Worm (Caenorhabditis elegans) whole organism, midembryonic: ENCODE results near the gene srh-274.
"Not testable (repeated sequence)": the region's sequence is repeated elsewhere in the genome, so short reads cannot be mapped to it uniquely, and the experiment has no call there.

Experiments
- T22C8.4 ChIP-seq: fragments of 200-800 bp; sonication (Bioruptor generic); IDR thresholded peaks from 2 replicates; pipeline ENCODE4 v1.3.6; 2022; ENCODE audit warnings: missing genetic modification characterization, missing compliant biosample characterization
- cog-1 ChIP-seq: sonication (generic microtip); optimal IDR thresholded peaks from 2 replicates; lab custom pipeline; 2016; ENCODE audit warnings: missing genetic modification characterization, missing compliant biosample characterization
- flt-1 ChIP-seq: fragments of 200-800 bp; sonication (Bioruptor generic); IDR thresholded peaks from 2 replicates; pipeline ENCODE4 v1.3.6; 2022; ENCODE audit warnings: missing genetic modification characterization, missing compliant biosample characterization
- klf-2 ChIP-seq: fragments of 200-800 bp; sonication (Bioruptor generic); conservative IDR thresholded peaks from 2 replicates; pipeline ENCODE4 v1.3.6; 2022; ENCODE audit warnings: missing genetic modification reagents, missing genetic modification characterization, missing compliant biosample characterization
- med-1 ChIP-seq: sonication (generic microtip); optimal IDR thresholded peaks from 2 replicates; lab custom pipeline; 2017; ENCODE audit warnings: missing genetic modification characterization, mild to moderate bottlenecking, missing compliant biosample characterization, antibody characterized with exemption, missing genetic modification reagents; ENCODE audit not compliant: insufficient read depth
- ref-1 ChIP-seq: fragments of 200-800 bp; sonication (Bioruptor generic); conservative IDR thresholded peaks from 2 replicates; pipeline ENCODE4 v1.3.6; 2022; ENCODE audit warnings: missing genetic modification reagents, missing genetic modification characterization, missing compliant biosample characterization
- tab-1 ChIP-seq: fragments of 200-800 bp; sonication (Bioruptor generic); IDR thresholded peaks from 2 replicates; pipeline ENCODE4 v1.3.6; 2022; ENCODE audit warnings: missing genetic modification characterization, missing compliant biosample characterization
- ztf-23 ChIP-seq: fragments of 200-800 bp; sonication (Bioruptor generic); IDR thresholded peaks from 2 replicates; pipeline ENCODE4 v1.3.6; 2022; ENCODE audit warnings: missing genetic modification reagents, missing genetic modification characterization, missing compliant biosample characterization
- ztf-29 ChIP-seq: fragments of 200-800 bp; sonication (Bioruptor generic); IDR thresholded peaks from 2 replicates; pipeline ENCODE4 v1.3.6; 2022; ENCODE audit warnings: missing genetic modification reagents, missing genetic modification characterization, missing compliant biosample characterization

The srh-274 gene

ce11 chrII:991300-991699 is 8.4 kb downstream of the srh-274 start, which contains the start of gene fbxc-42:
fbxc-42 (plus strand) TSS chrII:991600.
- TF ChIP-seq ref-1 (GFP tag; lab: Robert Waterston, UW) (no peak), ztf-29 (no peak), cog-1 (no peak), T22C8.4 (no peak), ztf-23 (GFP tag; lab: Robert Waterston, UW) (no peak), klf-2 (GFP tag; lab: Robert Waterston, UW) (no peak), flt-1 (GFP tag; lab: Robert Waterston, UW) (no peak), med-1 (GFP tag; lab: Kevin White, UChicago) (no peak), tab-1 (GFP tag; lab: Robert Waterston, UW) (no peak)

DNA sequence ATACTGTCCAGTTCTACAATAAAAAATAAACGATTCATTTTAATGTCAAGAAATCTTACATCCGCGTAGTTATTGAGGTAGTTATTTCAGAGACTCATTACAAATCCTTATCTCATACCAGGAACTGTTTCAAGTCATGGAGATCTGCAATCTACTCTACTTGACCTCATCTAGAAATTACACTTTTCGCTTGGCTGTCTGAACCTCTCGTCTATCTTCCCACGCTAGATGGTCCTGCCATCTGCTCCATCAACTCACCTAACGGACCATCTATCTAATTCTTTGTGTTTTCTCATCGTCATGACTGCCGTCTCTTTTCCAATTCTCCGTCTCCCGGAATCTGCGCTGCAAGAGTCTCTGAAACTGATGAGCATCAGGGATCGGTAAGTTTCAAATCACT is 11.3 kb downstream of the srh-274 start, which contains the start of gene F45D11.7:
F45D11.7 (plus strand) TSS at position 301 of the 400 bp plus-strand sequence.
- not testable (repeated sequence) for TF ChIP-seq med-1 (GFP tag; lab: Kevin White, UChicago); tab-1 (GFP tag; lab: Robert Waterston, UW); cog-1

- TF ChIP-seq med-1 (GFP tag; lab: Kevin White, UChicago); ztf-23 (GFP tag; lab: Robert Waterston, UW); ztf-29: not testable (repeated sequence)
These were observed 13.2 kb downstream of the srh-274 start, which contains the start of gene F45D11.11 for ce11 chrII:996112-996511. F45D11.11 (minus strand) TSS chrII:996212.

DNA sequence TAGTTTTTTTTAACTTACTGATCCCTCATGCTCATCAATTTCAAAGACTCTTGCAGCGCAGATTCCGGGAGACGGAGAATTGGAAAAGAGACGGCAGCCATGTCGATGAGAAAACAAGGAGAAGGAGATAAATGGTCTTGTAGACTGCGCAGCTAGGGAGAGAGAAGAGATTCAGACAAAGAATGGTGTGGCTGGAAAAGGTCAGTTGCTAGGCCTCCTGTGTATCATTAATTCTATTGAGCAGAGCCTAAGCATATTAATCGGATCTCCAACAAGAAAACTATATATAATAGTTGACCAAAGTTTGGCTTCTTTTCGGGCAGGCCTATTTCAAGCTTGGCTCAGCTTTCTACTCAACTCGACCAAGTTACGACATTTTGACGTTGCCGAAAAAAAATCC is 16.6 kb downstream of the srh-274 start, which contains the start of gene fbxb-29:
fbxb-29 (minus strand) TSS at position 101 of the 400 bp plus-strand sequence.
- TF ChIP-seq flt-1 (GFP tag; lab: Robert Waterston, UW) (no peak), med-1 (GFP tag; lab: Kevin White, UChicago) (no peak), cog-1 (no peak), ztf-23 (GFP tag; lab: Robert Waterston, UW) (no peak), klf-2 (GFP tag; lab: Robert Waterston, UW) (no peak), ztf-29 (no peak), T22C8.4 (no peak), ref-1 (GFP tag; lab: Robert Waterston, UW) (no peak)

- TF ChIP-seq flt-1 (GFP tag; lab: Robert Waterston, UW) (no peak), klf-2 (GFP tag; lab: Robert Waterston, UW) (no peak), ztf-23 (GFP tag; lab: Robert Waterston, UW) (no peak), ref-1 (GFP tag; lab: Robert Waterston, UW) (no peak), ztf-29 (no peak), tab-1 (GFP tag; lab: Robert Waterston, UW) (no peak), med-1 (GFP tag; lab: Kevin White, UChicago) (no peak), cog-1 (no peak), T22C8.4 (no peak)
These were observed 18.4 kb downstream of the srh-274 start, which contains the start of the genes fbxb-30 and F45D11.5 for ce11 chrII:1001351-1001750. fbxb-30 (minus strand) TSS chrII:1001451. F45D11.5 (plus strand) TSS chrII:1001702.

- not testable (repeated sequence) for TF ChIP-seq ztf-29; flt-1 (GFP tag; lab: Robert Waterston, UW); med-1 (GFP tag; lab: Kevin White, UChicago)
These were observed 23.4 kb downstream of the srh-274 start, which contains the start of gene F45D11.14 for ce11 chrII:1006375-1006774. F45D11.14 (minus strand) TSS chrII:1006475.

DNA sequence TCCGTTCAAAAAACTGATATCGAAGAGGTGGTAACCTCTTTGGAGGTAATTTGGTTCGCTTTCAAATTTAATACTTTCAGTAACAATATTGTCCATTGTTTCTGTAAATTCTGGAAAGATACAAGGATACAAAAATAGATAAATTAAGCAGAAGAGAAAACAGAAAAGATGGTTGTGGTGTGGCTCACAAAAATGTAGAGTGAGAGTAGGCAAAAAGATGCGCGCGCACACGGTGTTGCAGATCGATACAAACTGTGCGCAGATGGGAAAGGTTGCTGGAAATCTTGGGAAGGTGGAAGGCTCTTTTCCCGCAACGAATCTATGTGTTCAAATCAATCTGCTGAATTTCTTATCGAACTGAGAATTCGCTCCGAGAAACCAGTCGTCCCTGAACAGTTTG is 41.7 kb downstream of the srh-274 start, which contains the start of gene btb-11:
btb-11 (minus strand) TSS at position 101 of the 400 bp plus-strand sequence.
- TF ChIP-seq ref-1, flt-1, tab-1 (GFP tag; lab: Robert Waterston, UW): not testable (repeated sequence)

- TF ChIP-seq ztf-29 (no peak), ztf-23 (GFP tag; lab: Robert Waterston, UW) (no peak), klf-2 (GFP tag; lab: Robert Waterston, UW) (no peak), T22C8.4 (no peak), med-1 (GFP tag; lab: Kevin White, UChicago) (no peak), cog-1 (no peak), ref-1 (GFP tag; lab: Robert Waterston, UW) (no peak), flt-1 (GFP tag; lab: Robert Waterston, UW) (no peak), tab-1 (GFP tag; lab: Robert Waterston, UW) (no peak)
These were observed 43.7 kb downstream of the srh-274 start, which contains the start of gene M01D1.12 for ce11 chrII:1026670-1027069. M01D1.12 (plus strand) TSS chrII:1026970.

ce11 chrII:1028602-1029001 is 45.7 kb downstream of the srh-274 start, which contains the start of gene math-34:
math-34 (plus strand) TSS chrII:1028972.
- TF ChIP-seq flt-1 (GFP tag; lab: Robert Waterston, UW), result no peak
- no peak for TF ChIP-seq klf-2 (GFP tag; lab: Robert Waterston, UW)
- no peak for TF ChIP-seq ref-1 (GFP tag; lab: Robert Waterston, UW)
- TF ChIP-seq ztf-29, result no peak
- TF ChIP-seq tab-1 (GFP tag; lab: Robert Waterston, UW), result no peak
- no peak for TF ChIP-seq T22C8.4
- TF ChIP-seq cog-1, result no peak
- TF ChIP-seq med-1 (GFP tag; lab: Kevin White, UChicago), result no peak
- no peak for TF ChIP-seq ztf-23 (GFP tag; lab: Robert Waterston, UW)
